Worm (Caenorhabditis elegans) whole organism, L3 larva: ENCODE measurements around the gene unc-16.
A peak's percentile ranks its signal among the peaks of the same experiment; 100 is the strongest.

Experiments
- R02D3.7 ChIP-seq: fragments of 150-350 bp; optimal IDR thresholded peaks from 2 replicates; lab custom pipeline; 2014; ENCODE audit warnings: missing biosample characterization, missing genetic modification characterization
- ZK546.5 ChIP-seq: sonication (generic microtip); optimal IDR thresholded peaks from 2 replicates; lab custom pipeline; 2017; ENCODE audit warnings: missing biosample characterization, missing genetic modification characterization
- ama-1 ChIP-seq: fragments of 150-350 bp; optimal IDR thresholded peaks from 2 replicates; lab custom pipeline; 2018
- ceh-16 ChIP-seq: sonication (generic microtip); optimal IDR thresholded peaks from 2 replicates; lab custom pipeline; 2017; ENCODE audit warnings: missing biosample characterization, missing genetic modification characterization
- ceh-28 ChIP-seq: fragments of 150-350 bp; optimal IDR thresholded peaks from 2 replicates; lab custom pipeline; 2014; ENCODE audit warnings: missing biosample characterization, missing genetic modification reagents, missing genetic modification characterization
- ceh-82 ChIP-seq: fragments of 150-350 bp; optimal IDR thresholded peaks from 2 replicates; lab custom pipeline; 2014; ENCODE audit warnings: missing biosample characterization, missing genetic modification characterization
- ceh-9 ChIP-seq: sonication (generic microtip); optimal IDR thresholded peaks from 2 replicates; lab custom pipeline; 2018; ENCODE audit warnings: missing biosample characterization, missing genetic modification characterization
- egl-5 ChIP-seq: fragments of 150-350 bp; optimal IDR thresholded peaks from 2 replicates; lab custom pipeline; 2017; ENCODE audit warnings: missing biosample characterization, missing genetic modification reagents, missing genetic modification characterization, inconsistent platforms
- elt-3 ChIP-seq, 3 experiments: fragments of 150-350 bp in 1 of 3; sonication (generic microtip) in 2 of 3; optimal IDR thresholded peaks; 2 replicates in 2 of 3; 4 replicates in 1 of 3; lab custom pipeline; 2014 to 2017; ENCODE audit warnings: missing biosample characterization in 3 of 3, missing genetic modification characterization in 3 of 3
- eor-1 ChIP-seq, 2 experiments: fragments of 150-350 bp; optimal IDR thresholded peaks; 2 replicates each; lab custom pipeline; 2014 to 2018; ENCODE audit warnings: missing biosample characterization in 2 of 2, missing genetic modification characterization in 2 of 2
- fkh-10 ChIP-seq: sonication (generic microtip); optimal IDR thresholded peaks from 2 replicates; lab custom pipeline; 2017; ENCODE audit warnings: missing biosample characterization, missing genetic modification reagents, missing genetic modification characterization
- fos-1 ChIP-seq: fragments of 150-350 bp; optimal IDR thresholded peaks from 2 replicates; lab custom pipeline; 2014; ENCODE audit warnings: missing biosample characterization, missing genetic modification characterization
- jun-1 ChIP-seq: fragments of 150-350 bp; optimal IDR thresholded peaks from 2 replicates; lab custom pipeline; 2014; ENCODE audit warnings: missing biosample characterization, missing genetic modification reagents, missing genetic modification characterization
- lin-15B ChIP-seq: fragments of 150-350 bp; optimal IDR thresholded peaks from 2 replicates; lab custom pipeline; 2014; ENCODE audit warnings: missing biosample characterization, missing genetic modification characterization
- lsy-12 ChIP-seq: sonication (generic microtip); optimal IDR thresholded peaks from 2 replicates; lab custom pipeline; 2016; ENCODE audit warnings: mild to moderate bottlenecking, missing genetic modification characterization, missing compliant biosample characterization
- mdl-1 ChIP-seq: fragments of 150-350 bp; optimal IDR thresholded peaks from 2 replicates; lab custom pipeline; 2014; ENCODE audit warnings: missing biosample characterization, missing genetic modification characterization
- mml-1 ChIP-seq: fragments of 150-350 bp; sonication (generic microtip); optimal IDR thresholded peaks from 3 replicates; lab custom pipeline; 2014; ENCODE audit warnings: missing biosample characterization, missing genetic modification characterization
- nhr-12 ChIP-seq: fragments of 150-350 bp; optimal IDR thresholded peaks from 2 replicates; lab custom pipeline; 2014; ENCODE audit warnings: missing biosample characterization, missing genetic modification characterization
- nhr-23 ChIP-seq: fragments of 150-350 bp; optimal IDR thresholded peaks from 2 replicates; lab custom pipeline; 2014; ENCODE audit warnings: missing biosample characterization, missing genetic modification reagents, missing genetic modification characterization
- nhr-25 ChIP-seq: sonication (generic microtip); optimal IDR thresholded peaks from 2 replicates; lab custom pipeline; 2017; ENCODE audit warnings: missing biosample characterization, missing genetic modification characterization
- nhr-43 ChIP-seq: sonication (generic microtip); optimal IDR thresholded peaks from 2 replicates; lab custom pipeline; 2016; ENCODE audit warnings: mild to moderate bottlenecking, missing genetic modification characterization, missing compliant biosample characterization; ENCODE audit not compliant: poor library complexity, severe bottlenecking
- nhr-67 ChIP-seq: fragments of 150-350 bp; optimal IDR thresholded peaks from 2 replicates; lab custom pipeline; 2014; ENCODE audit warnings: missing biosample characterization, missing genetic modification characterization
- nhr-76 ChIP-seq: fragments of 150-350 bp; sonication (generic microtip); optimal IDR thresholded peaks from 5 replicates; lab custom pipeline; 2014; ENCODE audit warnings: missing biosample characterization, missing genetic modification characterization
- nhr-77 ChIP-seq: fragments of 150-350 bp; optimal IDR thresholded peaks from 2 replicates; lab custom pipeline; 2014; ENCODE audit warnings: missing biosample characterization, missing genetic modification characterization
- pha-4 ChIP-seq: fragments of 150-350 bp; optimal IDR thresholded peaks from 2 replicates; lab custom pipeline; 2014; ENCODE audit warnings: missing biosample characterization, missing genetic modification reagents, missing genetic modification characterization
- pqm-1 ChIP-seq: fragments of 150-350 bp; optimal IDR thresholded peaks from 2 replicates; lab custom pipeline; 2017; ENCODE audit warnings: missing biosample characterization, missing genetic modification characterization, inconsistent platforms
- sea-2 ChIP-seq: fragments of 150-350 bp; sonication (generic microtip); optimal IDR thresholded peaks from 4 replicates; lab custom pipeline; 2014; ENCODE audit warnings: missing biosample characterization, missing genetic modification reagents, missing genetic modification characterization
- skn-1 ChIP-seq: fragments of 150-350 bp; optimal IDR thresholded peaks from 2 replicates; lab custom pipeline; 2014; ENCODE audit warnings: missing biosample characterization, missing genetic modification characterization
- tbx-2 ChIP-seq: sonication (generic microtip); optimal IDR thresholded peaks from 2 replicates; lab custom pipeline; 2016; ENCODE audit warnings: mild to moderate bottlenecking, missing genetic modification characterization, missing compliant biosample characterization
- unc-39 ChIP-seq: sonication (generic microtip); optimal IDR thresholded peaks from 4 replicates; lab custom pipeline; 2017; ENCODE audit warnings: missing biosample characterization, missing genetic modification characterization
- unc-62 ChIP-seq: fragments of 150-350 bp; sonication (generic microtip); optimal IDR thresholded peaks from 4 replicates; lab custom pipeline; 2014; ENCODE audit warnings: missing biosample characterization, missing genetic modification reagents, missing genetic modification characterization
- zag-1 ChIP-seq: fragments of 150-350 bp; optimal IDR thresholded peaks from 2 replicates; lab custom pipeline; 2014; ENCODE audit warnings: missing biosample characterization, missing genetic modification characterization
- ztf-11 ChIP-seq: fragments of 150-350 bp; optimal IDR thresholded peaks from 2 replicates; lab custom pipeline; 2014; ENCODE audit warnings: missing biosample characterization, missing genetic modification characterization
- ztf-4 ChIP-seq: fragments of 150-350 bp; optimal IDR thresholded peaks from 2 replicates; lab custom pipeline; 2014; ENCODE audit warnings: missing biosample characterization, missing genetic modification characterization

Gene unc-16

ce11 chrIII:9497412-9497811 is 48.6 kb upstream of the unc-16 start:
- no peak for TF ChIP-seq ztf-4 (tag; lab: Kevin White, UChicago)
- no peak for TF ChIP-seq nhr-76
- TF ChIP-seq ceh-9 (tag; lab: Kevin White, UChicago) = no peak
- no peak for TF ChIP-seq elt-3 (tag; optimal IDR thresholded peaks at IDR 0.05; lab: Kevin White, UChicago)
- TF ChIP-seq ztf-11 (tag; lab: Kevin White, UChicago) = no peak
- no peak for TF ChIP-seq ceh-16
- no peak for TF ChIP-seq pha-4 (tag; lab: Kevin White, UChicago)
- no peak for TF ChIP-seq ZK546.5 (tag; lab: Kevin White, UChicago)
- no peak for TF ChIP-seq sea-2 (GFP tag; lab: Kevin White, UChicago)
- TF ChIP-seq pqm-1 (tag; lab: Kevin White, UChicago) = no peak
- TF ChIP-seq ceh-82 (tag; lab: Kevin White, UChicago) = no peak
- TF ChIP-seq zag-1 (tag; lab: Kevin White, UChicago) = no peak
- TF ChIP-seq nhr-77 (tag; lab: Kevin White, UChicago) = no peak
- no peak for TF ChIP-seq egl-5 (tag; lab: Kevin White, UChicago)
- TF ChIP-seq, all 47 proteins: peak for 0

DNA sequence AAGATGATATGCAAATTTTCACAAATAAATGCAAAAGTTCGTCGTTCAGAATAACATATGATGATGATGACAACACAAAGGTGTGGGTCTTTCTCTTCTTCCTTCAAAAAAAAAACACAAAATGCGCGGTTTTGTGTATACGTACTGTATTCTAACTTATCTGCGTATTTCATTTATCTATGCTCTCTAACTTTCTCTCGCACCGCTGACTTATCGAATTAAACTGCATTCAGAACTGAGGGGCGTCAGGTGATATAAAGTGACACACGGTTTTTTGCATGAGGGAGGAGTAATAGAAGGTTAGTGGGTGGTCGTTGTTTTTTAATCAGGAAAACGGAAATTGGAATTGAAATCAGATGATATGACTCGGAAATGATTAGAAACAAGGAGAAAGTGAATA is 45.8 kb upstream of the unc-16 start, which contains the start of gene sod-4:
Gene sod-4, minus strand, starts transcription at position 109 of the 400 bp plus-strand sequence.
- TF ChIP-seq R02D3.7 (tag; lab: Kevin White, UChicago) (no peak), nhr-12 (tag; lab: Kevin White, UChicago) (no peak), lsy-12 (tag; lab: Kevin White, UChicago) (peak; percentile 17), ZK546.5 (tag; lab: Kevin White, UChicago) (no peak), ceh-9 (tag; lab: Kevin White, UChicago) (no peak), ztf-11 (tag; lab: Kevin White, UChicago) (no peak), jun-1 (tag; lab: Kevin White, UChicago) (no peak), eor-1 (tag; optimal IDR thresholded peaks at IDR 0.05; lab: Kevin White, UChicago) (no peak), nhr-23 (peak; percentile 44), zag-1 (tag; lab: Kevin White, UChicago) (no peak)
- TF ChIP-seq, all 47 proteins: peak for 2

DNA sequence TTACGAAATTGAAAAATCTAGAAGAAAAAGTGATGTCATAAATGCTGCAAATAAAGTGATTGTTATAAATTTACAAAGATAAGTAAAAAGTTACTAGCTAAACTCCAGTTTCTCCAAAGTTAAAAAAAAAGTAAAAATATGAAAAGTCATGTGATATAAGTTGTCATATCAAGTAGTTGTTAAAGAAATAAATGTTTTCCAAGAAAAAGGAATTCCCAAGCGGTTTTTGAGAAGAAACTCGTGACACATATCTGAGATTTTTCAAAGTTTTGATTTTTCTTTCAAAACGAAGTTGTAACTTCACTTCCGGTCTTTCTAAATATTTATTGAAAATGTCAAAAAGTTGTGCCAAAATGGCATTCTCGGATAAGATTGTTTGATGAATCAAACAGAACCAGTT is 45.0 kb upstream of the unc-16 start:
- TF ChIP-seq ceh-16 (no peak), unc-39 (tag; lab: Kevin White, UChicago) (no peak), nhr-76 (no peak)

ce11 chrIII:9502155-9502714 is 43.8 kb upstream of the unc-16 start:
- TF ChIP-seq nhr-67 (tag; lab: Kevin White, UChicago) (no peak), mml-1 (no peak), fkh-10 (GFP tag; lab: Kevin White, UChicago) (no peak), ztf-11 (tag; lab: Kevin White, UChicago) (no peak), fos-1 (tag; lab: Kevin White, UChicago) (no peak), elt-3 (tag; optimal IDR thresholded peaks at IDR 0.05; lab: Kevin White, UChicago) (peak in 2 of 3 experiments; percentile 70 to 78), nhr-23 (peak; percentile 81), mdl-1 (tag; lab: Kevin White, UChicago) (no peak), nhr-76 (no peak), ceh-9 (tag; lab: Kevin White, UChicago) (no peak), egl-5 (tag; lab: Kevin White, UChicago) (no peak), ama-1 (lab: Kevin White, UChicago) (no peak), jun-1 (tag; lab: Kevin White, UChicago) (no peak), nhr-43 (tag; lab: Kevin White, UChicago) (peak; percentile 27), nhr-25 (tag; lab: Kevin White, UChicago) (peak; percentile 23)

DNA sequence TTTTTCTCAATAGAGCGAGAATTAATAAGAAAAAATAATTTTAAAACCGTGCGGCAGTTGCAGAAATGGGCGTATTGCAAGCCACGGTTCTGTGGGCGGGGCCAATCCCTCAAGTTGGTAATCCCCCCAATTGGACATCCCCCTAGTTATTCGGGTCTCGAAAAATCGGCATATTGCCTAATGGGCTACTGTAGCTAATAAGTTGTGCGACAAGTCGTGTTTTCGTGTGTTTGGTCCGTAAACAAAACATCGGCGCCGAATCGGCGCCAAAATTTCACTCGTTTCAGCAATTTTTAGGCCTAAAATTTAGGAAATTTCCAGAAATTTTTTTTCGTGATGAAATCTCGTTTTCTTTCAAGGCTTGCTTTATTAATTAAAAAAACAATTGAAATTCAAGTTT is 41.7 kb upstream of the unc-16 start:
- TF ChIP-seq skn-1 (tag; lab: Kevin White, UChicago) = no peak
- TF ChIP-seq jun-1 (tag; lab: Kevin White, UChicago) = no peak
- no peak for TF ChIP-seq ZK546.5 (tag; lab: Kevin White, UChicago)
- TF ChIP-seq zag-1 (tag; lab: Kevin White, UChicago) = no peak
- no peak for TF ChIP-seq unc-62 (GFP tag; lab: Kevin White, UChicago)
- TF ChIP-seq unc-39 (tag; lab: Kevin White, UChicago) = no peak
- no peak for TF ChIP-seq tbx-2 (tag; lab: Kevin White, UChicago)
- no peak for TF ChIP-seq lsy-12 (tag; lab: Kevin White, UChicago)
- no peak for TF ChIP-seq ztf-11 (tag; lab: Kevin White, UChicago)
- TF ChIP-seq eor-1 (tag; optimal IDR thresholded peaks at IDR 0.05; lab: Kevin White, UChicago) = no peak
- TF ChIP-seq ama-1 (lab: Kevin White, UChicago) = no peak
- no peak for TF ChIP-seq nhr-25 (tag; lab: Kevin White, UChicago)
- no peak for TF ChIP-seq ceh-16
- no peak for TF ChIP-seq nhr-76
- no peak for TF ChIP-seq fkh-10 (GFP tag; lab: Kevin White, UChicago)
- TF ChIP-seq ceh-82 (tag; lab: Kevin White, UChicago) = no peak
- TF ChIP-seq lin-15B (tag; lab: Kevin White, UChicago) = no peak
- TF ChIP-seq pha-4 (tag; lab: Kevin White, UChicago) = no peak
- TF ChIP-seq ceh-28 (tag; lab: Kevin White, UChicago) = no peak
- TF ChIP-seq, all 47 proteins: peak for 0
